Worm (Caenorhabditis elegans): Measurements from ENCODE around the gene daf-41.

The daf-41 gene

DNA sequence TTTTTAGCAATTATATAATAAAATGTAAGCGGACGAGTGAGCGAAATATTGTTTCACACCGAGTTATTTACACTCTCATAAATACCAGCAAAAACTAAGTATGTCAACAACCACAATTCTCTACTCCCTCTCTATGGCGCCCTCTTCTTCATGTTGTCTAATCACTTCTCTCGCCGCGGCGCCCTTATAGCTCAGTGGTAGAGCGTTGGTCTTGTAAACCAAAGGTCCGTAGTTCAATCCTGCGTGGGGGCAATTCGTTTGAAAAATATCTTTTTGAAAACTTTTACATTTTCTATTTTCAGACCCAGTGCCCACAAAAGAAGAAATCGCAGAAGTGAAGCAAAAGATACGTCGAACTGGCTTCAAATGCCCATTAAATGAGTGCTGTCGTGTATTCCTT is 31.2 kb upstream of the daf-41 start:
- TF ChIP-seq F16B12.6 (tag; optimal IDR thresholded peaks at IDR 0.05), result peak; percentile 22
- TF ChIP-seq unc-86 (tag; optimal IDR thresholded peaks at IDR 0.05), result peak; percentile 39
- no peak for TF ChIP-seq mef-2 (tag; optimal IDR thresholded peaks at IDR 0.05)
- TF ChIP-seq sup-37 (GFP tag; optimal IDR thresholded peaks at IDR 0.05), result no peak
- TF ChIP-seq sox-4 (tag; optimal IDR thresholded peaks at IDR 0.05), result peak; percentile 9
- TF ChIP-seq skn-1 (tag; optimal IDR thresholded peaks at IDR 0.05), result peak; percentile 31
- TF ChIP-seq pqm-1 (tag; optimal IDR thresholded peaks at IDR 0.05), result no peak
- TF ChIP-seq fkh-10 (GFP tag; optimal IDR thresholded peaks at IDR 0.05), result no peak
- peak; percentile 37 for TF ChIP-seq nhr-77 (tag; optimal IDR thresholded peaks at IDR 0.05)
- TF ChIP-seq nhr-90 (tag; optimal IDR thresholded peaks at IDR 0.05; ENCODE audit: poor library complexity), result peak; percentile 67
- peak; percentile 31 for TF ChIP-seq aly-2 (tag; optimal IDR thresholded peaks at IDR 0.05)
- no peak for TF ChIP-seq grh-1 (GFP tag; IDR thresholded peaks at IDR 0.05)
- no peak for TF ChIP-seq unc-30 (tag; optimal IDR thresholded peaks at IDR 0.05)
- no peak for TF ChIP-seq Y116A8C.19 (tag; optimal IDR thresholded peaks at IDR 0.05; ENCODE audit: borderline replicate concordance)
- peak in 1 of 2 experiments; percentile 3 for TF ChIP-seq ztf-11 (tag; optimal IDR thresholded peaks at IDR 0.05)
- TF ChIP-seq nhr-47 (tag; optimal IDR thresholded peaks at IDR 0.05), result peak; percentile 69
- TF ChIP-seq ceh-88 (GFP tag; IDR thresholded peaks at IDR 0.05), result no peak
- peak; percentile 65 for TF ChIP-seq nhr-19 (GFP tag; conservative IDR thresholded peaks at IDR 0.05)
- peak; percentile 32 for TF ChIP-seq isw-1 (GFP tag; IDR thresholded peaks at IDR 0.05)
- peak; percentile 8 for TF ChIP-seq pax-3 (tag; optimal IDR thresholded peaks at IDR 0.05)
- TF ChIP-seq egl-27 (tag; optimal IDR thresholded peaks at IDR 0.05), result peak in 1 of 2 experiments; percentile 2
- peak; percentile 33 for TF ChIP-seq irx-1 (tag; optimal IDR thresholded peaks at IDR 0.05)
- TF ChIP-seq efl-3 (GFP tag; optimal IDR thresholded peaks at IDR 0.05), result no peak
- peak in 1 of 2 experiments; percentile 45 for TF ChIP-seq mdl-1 (tag; optimal IDR thresholded peaks at IDR 0.05)
- peak; percentile 31 to 67 for TF ChIP-seq efl-1 (optimal IDR thresholded peaks at IDR 0.05)
- peak; percentile 61 to 96 for TF ChIP-seq efl-1 (GFP tag; optimal IDR thresholded peaks at IDR 0.05 in 1 of 2)
- peak; percentile 19 for TF ChIP-seq egl-13 (tag; optimal IDR thresholded peaks at IDR 0.05)
- peak; percentile 56 for TF ChIP-seq xbp-1 (tag; optimal IDR thresholded peaks at IDR 0.05)
- TF ChIP-seq jun-1 (tag; optimal IDR thresholded peaks at IDR 0.05), result no peak
- TF ChIP-seq zip-4 (GFP tag; optimal IDR thresholded peaks at IDR 0.05), result peak; percentile 21
- 0 out of 2 replicates have a peak, but pooled peaks have one; percentile 44 for TF ChIP-seq mab-9 (GFP tag; IDR thresholded peaks at IDR 0.05)
- TF ChIP-seq fos-1 (tag; optimal IDR thresholded peaks at IDR 0.05), result no peak
- no peak for TF ChIP-seq nhr-237 (tag; optimal IDR thresholded peaks at IDR 0.05)
- peak; percentile 75 for TF ChIP-seq snu-23 (GFP tag; optimal IDR thresholded peaks at IDR 0.05)
- TF ChIP-seq mep-1 (tag; optimal IDR thresholded peaks at IDR 0.05), result peak; percentile 58
- TF ChIP-seq C16A3.4 (tag; optimal IDR thresholded peaks at IDR 0.05), result peak; percentile 57
- TF ChIP-seq rnt-1 (tag; optimal IDR thresholded peaks at IDR 0.05), result peak; percentile 72
- TF ChIP-seq sptf-1 (tag; optimal IDR thresholded peaks at IDR 0.05), result no peak
- no peak for TF ChIP-seq nhr-20 (tag; optimal IDR thresholded peaks at IDR 0.05)
- no peak for TF ChIP-seq nhr-84 (tag; optimal IDR thresholded peaks at IDR 0.05)
- no peak for TF ChIP-seq snpc-4 (tag; optimal IDR thresholded peaks at IDR 0.05)
- TF ChIP-seq dsc-1 (tag; optimal IDR thresholded peaks at IDR 0.05), result peak; percentile 64
- TF ChIP-seq lsy-2 (tag; optimal IDR thresholded peaks at IDR 0.05), result peak; percentile 35 to 69
- peak in 2 of 3 experiments; percentile 59 to 69 for TF ChIP-seq dpl-1 (GFP tag; optimal IDR thresholded peaks at IDR 0.05)
- TF ChIP-seq swsn-7 (tag; optimal IDR thresholded peaks at IDR 0.05), result peak; percentile 66
- no peak for TF ChIP-seq ceh-63 (GFP tag; optimal IDR thresholded peaks at IDR 0.05)
- TF ChIP-seq ama-1 (optimal IDR thresholded peaks at IDR 0.05), result peak; percentile 15
- peak; percentile 67 to 71 for TF ChIP-seq lin-35 (GFP tag; optimal IDR thresholded peaks at IDR 0.05)
- TF ChIP-seq blmp-1 (tag; optimal IDR thresholded peaks at IDR 0.05), result peak; percentile 24
- TF ChIP-seq lin-13 (GFP tag; optimal IDR thresholded peaks at IDR 0.05), result peak; percentile 6
- TF ChIP-seq elt-2 (tag; optimal IDR thresholded peaks at IDR 0.05), result peak; percentile 6
- TF ChIP-seq hlh-4 (tag; optimal IDR thresholded peaks at IDR 0.05), result no peak
- TF ChIP-seq nhr-71 (tag; optimal IDR thresholded peaks at IDR 0.05), result no peak
- TF ChIP-seq ztf-4 (tag; optimal IDR thresholded peaks at IDR 0.05), result no peak
